Fruit fly (Drosophila melanogaster): ENCODE measurements around the gene Gem3.

Gem3 gene

dm6 chr3L:10443958-10444357 is 18.9 kb downstream of the Gem3 start:
- no peak for TF ChIP-seq psq (optimal IDR thresholded peaks at IDR 0.05)
- TF ChIP-seq Sin3A (optimal IDR thresholded peaks at IDR 0.05) = no peak
- no peak for TF ChIP-seq h (optimal IDR thresholded peaks at IDR 0.05)
- TF ChIP-seq ttk (optimal IDR thresholded peaks at IDR 0.05) = no peak
- no peak for TF ChIP-seq Myc (optimal IDR thresholded peaks at IDR 0.05)
- no peak for TF ChIP-seq insv (optimal IDR thresholded peaks at IDR 0.05)

dm6 chr3L:10442486-10442885 is 20.4 kb downstream of the Gem3 start:
- TF ChIP-seq h (optimal IDR thresholded peaks at IDR 0.05) (no peak), ttk (optimal IDR thresholded peaks at IDR 0.05) (no peak), insv (optimal IDR thresholded peaks at IDR 0.05) (no peak), Sin3A (optimal IDR thresholded peaks at IDR 0.05) (no peak), Myc (optimal IDR thresholded peaks at IDR 0.05) (no peak), psq (optimal IDR thresholded peaks at IDR 0.05) (no peak)

dm6 chr3L:10440488-10440887 is 22.4 kb downstream of the Gem3 start:
- TF ChIP-seq Myc (optimal IDR thresholded peaks at IDR 0.05) (no peak), psq (optimal IDR thresholded peaks at IDR 0.05) (no peak), Sin3A (optimal IDR thresholded peaks at IDR 0.05) (no peak), h (optimal IDR thresholded peaks at IDR 0.05) (no peak), insv (optimal IDR thresholded peaks at IDR 0.05) (no peak), ttk (optimal IDR thresholded peaks at IDR 0.05) (no peak)

dm6 chr3L:10439873-10440272 is 23.0 kb downstream of the Gem3 start:
- no peak for TF ChIP-seq h (optimal IDR thresholded peaks at IDR 0.05)
- TF ChIP-seq psq (optimal IDR thresholded peaks at IDR 0.05) = no peak
- TF ChIP-seq insv (optimal IDR thresholded peaks at IDR 0.05) = no peak
- TF ChIP-seq ttk (optimal IDR thresholded peaks at IDR 0.05) = no peak
- TF ChIP-seq Sin3A (optimal IDR thresholded peaks at IDR 0.05) = no peak
- no peak for TF ChIP-seq Myc (optimal IDR thresholded peaks at IDR 0.05)

dm6 chr3L:10434005-10434404 is 28.9 kb downstream of the Gem3 start, which contains the start of gene Ir67c:
TSS of gene Ir67c (minus strand) at chr3L:10434105.
- TF ChIP-seq Myc (optimal IDR thresholded peaks at IDR 0.05) (no peak), ttk (optimal IDR thresholded peaks at IDR 0.05) (no peak), psq (optimal IDR thresholded peaks at IDR 0.05) (no peak), insv (optimal IDR thresholded peaks at IDR 0.05) (no peak), h (optimal IDR thresholded peaks at IDR 0.05) (no peak), Sin3A (optimal IDR thresholded peaks at IDR 0.05) (no peak)

dm6 chr3L:10431883-10432282 is 31.0 kb downstream of the Gem3 start, which contains the start of gene Ir67b:
TSS of gene Ir67b (minus strand) at chr3L:10431983.
- TF ChIP-seq Sin3A (optimal IDR thresholded peaks at IDR 0.05) (no peak), insv (optimal IDR thresholded peaks at IDR 0.05) (no peak), psq (optimal IDR thresholded peaks at IDR 0.05) (no peak), h (optimal IDR thresholded peaks at IDR 0.05) (no peak), Myc (optimal IDR thresholded peaks at IDR 0.05) (no peak), ttk (optimal IDR thresholded peaks at IDR 0.05) (no peak)

dm6 chr3L:10429474-10429873 is 33.4 kb downstream of the Gem3 start:
- TF ChIP-seq Myc (optimal IDR thresholded peaks at IDR 0.05) (no peak), h (optimal IDR thresholded peaks at IDR 0.05) (no peak), insv (optimal IDR thresholded peaks at IDR 0.05) (no peak), Sin3A (optimal IDR thresholded peaks at IDR 0.05) (no peak), psq (optimal IDR thresholded peaks at IDR 0.05) (no peak), ttk (optimal IDR thresholded peaks at IDR 0.05) (no peak)

dm6 chr3L:10428746-10429145 is 34.2 kb downstream of the Gem3 start:
- TF ChIP-seq Myc (optimal IDR thresholded peaks at IDR 0.05) (no peak), ttk (optimal IDR thresholded peaks at IDR 0.05) (no peak), psq (optimal IDR thresholded peaks at IDR 0.05) (no peak), Sin3A (optimal IDR thresholded peaks at IDR 0.05) (no peak), insv (optimal IDR thresholded peaks at IDR 0.05) (no peak), h (optimal IDR thresholded peaks at IDR 0.05) (no peak)

dm6 chr3L:10428027-10428426 is 34.9 kb downstream of the Gem3 start:
- no peak for TF ChIP-seq insv (optimal IDR thresholded peaks at IDR 0.05)
- TF ChIP-seq Sin3A (optimal IDR thresholded peaks at IDR 0.05) = no peak
- TF ChIP-seq psq (optimal IDR thresholded peaks at IDR 0.05) = no peak

- TF ChIP-seq Sin3A (optimal IDR thresholded peaks at IDR 0.05) (no peak), insv (optimal IDR thresholded peaks at IDR 0.05) (no peak), Myc (optimal IDR thresholded peaks at IDR 0.05) (no peak), h (optimal IDR thresholded peaks at IDR 0.05) (no peak), ttk (optimal IDR thresholded peaks at IDR 0.05) (no peak), psq (optimal IDR thresholded peaks at IDR 0.05) (no peak)
Measured at dm6 chr3L:10427318-10427717, 35.6 kb downstream of the Gem3 start.

- TF ChIP-seq psq (optimal IDR thresholded peaks at IDR 0.05) (no peak), Myc (optimal IDR thresholded peaks at IDR 0.05) (no peak), h (optimal IDR thresholded peaks at IDR 0.05) (no peak), ttk (optimal IDR thresholded peaks at IDR 0.05) (no peak)
Measured at dm6 chr3L:10418401-10418800, 44.5 kb downstream of the Gem3 start.

dm6 chr3L:10412518-10412917 is 50.4 kb downstream of the Gem3 start, which contains the start of gene CG12362:
TSS of gene CG12362 (plus strand) at chr3L:10412818.
- TF ChIP-seq insv (optimal IDR thresholded peaks at IDR 0.05) (no peak), psq (optimal IDR thresholded peaks at IDR 0.05) (no peak), ttk (optimal IDR thresholded peaks at IDR 0.05) (no peak), Myc (optimal IDR thresholded peaks at IDR 0.05) (no peak), Sin3A (optimal IDR thresholded peaks at IDR 0.05) (no peak), h (optimal IDR thresholded peaks at IDR 0.05) (no peak)

- no peak for TF ChIP-seq Sin3A (optimal IDR thresholded peaks at IDR 0.05)
- TF ChIP-seq ttk (optimal IDR thresholded peaks at IDR 0.05) = no peak
- no peak for TF ChIP-seq Myc (optimal IDR thresholded peaks at IDR 0.05)
- no peak for TF ChIP-seq psq (optimal IDR thresholded peaks at IDR 0.05)
- TF ChIP-seq h (optimal IDR thresholded peaks at IDR 0.05) = no peak
- no peak for TF ChIP-seq insv (optimal IDR thresholded peaks at IDR 0.05)
Measured at dm6 chr3L:10411611-10412010, 51.3 kb downstream of the Gem3 start.

All from Kc167 (cell line).